Worm (Caenorhabditis elegans): Measurements from ENCODE around the gene F53A3.1.
A peak's percentile ranks its signal among the peaks of the same experiment; 100 is the strongest.

Gene F53A3.1

DNA sequence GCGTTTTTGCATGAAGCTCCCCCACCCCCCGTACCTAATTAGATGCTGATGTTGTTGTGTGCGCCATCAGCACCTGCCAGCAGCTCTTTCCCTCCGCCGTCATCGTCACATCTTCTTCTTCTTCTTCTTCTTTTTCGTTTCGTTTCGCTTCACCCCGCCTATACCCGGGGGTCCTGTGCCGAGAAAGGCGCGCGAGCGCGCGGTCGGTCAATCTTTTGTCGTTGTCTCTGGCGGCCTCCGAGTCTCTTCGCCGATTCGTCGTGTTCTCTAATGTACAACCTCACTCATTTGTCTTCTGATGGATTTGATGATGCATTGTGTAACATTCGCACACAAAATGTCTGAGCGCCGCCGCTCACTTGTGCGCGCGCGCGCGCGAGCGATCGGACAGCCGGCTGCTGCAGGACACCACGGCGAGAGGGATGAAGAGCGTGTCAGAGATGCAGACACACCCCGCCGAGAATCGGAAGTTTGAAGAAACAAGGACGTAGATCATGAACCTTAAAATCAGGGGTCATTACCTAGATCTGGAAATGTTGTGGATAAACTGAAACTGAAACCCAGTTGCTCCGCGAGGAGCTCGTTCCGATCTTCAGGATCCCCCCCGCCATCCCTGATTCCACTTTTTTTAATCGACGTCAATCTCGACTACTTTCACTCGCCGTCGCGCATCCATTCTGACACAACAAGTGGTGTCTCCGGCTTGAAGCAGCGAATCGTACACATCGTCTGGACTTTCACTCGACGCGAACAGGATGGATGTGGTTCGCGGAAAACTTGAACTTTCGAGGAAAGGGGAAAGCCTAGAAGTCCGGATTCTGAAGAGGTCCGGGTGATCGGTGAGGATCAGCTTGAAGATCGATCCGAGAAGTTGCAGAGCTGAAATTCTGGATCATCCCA, 19.8 kb downstream of the F53A3.1 start:
- peak; percentile 46 for TF ChIP-seq unc-62 (GFP tag; optimal IDR thresholded peaks at IDR 0.05)

DNA sequence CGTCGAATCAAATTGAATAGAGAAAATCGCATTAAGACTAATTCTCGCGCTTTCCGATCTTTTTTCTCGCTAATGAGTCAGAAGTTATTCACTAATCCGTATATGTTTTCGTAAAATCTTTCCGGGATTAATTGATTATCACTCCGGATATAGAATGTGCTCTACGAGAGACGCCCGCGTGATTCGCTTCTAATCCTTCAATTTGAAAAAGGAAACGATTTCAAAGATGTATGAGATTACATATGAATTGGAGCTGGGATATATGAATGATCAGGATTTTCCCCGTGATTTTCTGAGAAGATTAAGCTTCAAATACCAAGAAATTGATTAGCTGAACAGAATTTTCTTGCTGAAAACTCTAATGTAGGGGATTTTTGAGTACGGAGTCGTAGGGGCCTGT, 20.9 kb downstream of the F53A3.1 start:
- TF ChIP-seq unc-62 (GFP tag; optimal IDR thresholded peaks at IDR 0.05): no peak

DNA sequence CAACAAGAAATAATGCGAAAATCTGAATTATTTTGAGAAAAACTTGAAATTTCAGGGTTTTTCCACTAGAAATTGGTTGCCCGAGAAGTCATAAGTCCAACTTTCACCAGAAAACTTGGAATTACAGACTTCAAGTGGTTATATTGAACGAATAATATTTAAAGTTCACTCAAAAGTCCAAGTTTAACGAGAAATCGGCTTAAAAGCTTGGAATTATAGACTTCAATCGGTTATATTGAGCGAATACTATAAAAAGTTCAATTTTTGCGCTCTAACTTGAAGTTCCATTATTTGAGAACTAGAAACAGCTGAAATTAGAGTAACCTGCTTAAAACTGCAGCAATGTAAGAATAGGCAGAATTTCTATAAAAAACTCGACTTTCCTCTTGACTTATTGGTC, 21.4 kb downstream of the F53A3.1 start:
- TF ChIP-seq unc-62 (GFP tag; optimal IDR thresholded peaks at IDR 0.05): no peak

DNA sequence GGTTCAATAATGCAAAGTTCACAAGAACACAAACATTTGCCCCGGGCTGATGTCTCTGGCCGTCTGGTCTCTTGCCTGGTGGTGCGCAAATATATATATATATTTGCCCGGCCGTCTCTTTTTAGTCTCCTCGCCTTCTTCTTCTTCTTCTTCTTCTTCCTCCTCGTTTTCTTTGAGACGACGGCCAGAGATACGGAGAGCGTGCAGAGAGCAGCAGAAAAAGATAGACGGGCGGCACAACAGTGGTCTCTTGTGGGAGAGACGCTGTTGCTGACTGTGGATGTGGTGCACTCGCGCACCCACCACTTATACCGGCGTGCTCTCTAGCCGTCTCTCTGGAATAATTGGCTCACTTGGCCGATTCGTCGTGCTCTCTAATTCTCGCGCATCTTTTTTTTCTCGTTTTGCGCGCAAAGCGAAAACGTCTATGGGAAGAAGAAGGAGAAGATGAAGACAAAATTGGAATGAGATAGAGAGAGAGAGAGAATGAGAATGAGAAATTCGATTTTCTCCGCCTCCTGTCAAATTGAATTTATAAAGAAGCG, 22.2 kb downstream of the F53A3.1 start:
- TF ChIP-seq unc-62 (GFP tag; optimal IDR thresholded peaks at IDR 0.05): peak; percentile 16

DNA sequence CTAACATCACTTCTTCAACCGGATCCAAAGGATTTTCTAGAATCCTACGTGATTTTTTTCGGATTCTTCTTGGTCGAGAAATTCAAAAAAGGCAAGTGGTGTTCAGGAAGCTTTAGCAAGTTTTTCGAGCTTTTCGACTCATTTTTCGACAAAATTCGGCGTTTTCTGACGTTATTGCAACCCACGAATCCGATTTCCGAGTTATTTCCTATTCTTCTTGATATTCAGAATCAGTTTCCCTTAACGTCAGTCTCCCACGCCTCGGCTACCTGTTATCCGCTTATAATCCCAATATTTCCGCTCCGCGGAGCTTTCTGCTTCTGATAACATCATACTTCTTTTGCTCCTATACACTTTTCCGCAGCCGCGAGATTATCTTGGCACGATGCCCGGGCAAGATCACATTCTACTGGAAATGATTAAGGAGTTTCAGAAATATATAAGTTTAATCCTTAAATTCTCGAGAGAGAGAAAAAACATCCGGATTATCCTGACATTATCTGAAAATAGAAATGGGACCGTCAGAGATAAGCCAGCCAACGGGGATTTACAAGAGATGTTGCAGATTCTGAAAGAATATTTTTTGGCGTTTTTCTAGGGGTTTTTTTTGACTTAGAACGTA, 25.0 kb downstream of the F53A3.1 start:
- no peak for TF ChIP-seq unc-62 (GFP tag; optimal IDR thresholded peaks at IDR 0.05)

DNA sequence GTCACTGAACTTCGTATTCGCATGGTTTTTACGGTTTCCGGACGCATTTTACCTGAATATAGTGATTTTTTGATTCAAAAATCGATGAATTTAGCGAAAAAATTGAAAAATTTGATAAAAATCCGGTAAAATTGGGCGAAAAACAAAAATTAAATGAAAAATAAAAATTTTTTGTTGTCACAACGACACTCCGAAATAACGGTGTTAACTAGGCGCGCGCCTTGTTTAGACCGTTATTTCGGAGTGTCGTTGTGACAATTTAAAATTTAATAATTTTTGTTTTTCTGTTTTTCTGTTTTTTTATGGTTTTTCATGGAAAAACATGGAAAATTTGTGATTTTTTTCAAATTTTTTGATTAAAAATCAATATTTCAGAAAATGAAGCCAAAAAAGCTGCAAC, 37.8 kb downstream of the F53A3.1 start, which contains the start of the genes B0524.6 and pqn-41:
TSS of gene B0524.6 (minus strand) at position 52 of the 400 bp plus-strand sequence.
TSS of gene pqn-41 (plus strand) at position 370 of the 400 bp plus-strand sequence.
- TF ChIP-seq unc-62 (GFP tag; optimal IDR thresholded peaks at IDR 0.05): no peak

DNA sequence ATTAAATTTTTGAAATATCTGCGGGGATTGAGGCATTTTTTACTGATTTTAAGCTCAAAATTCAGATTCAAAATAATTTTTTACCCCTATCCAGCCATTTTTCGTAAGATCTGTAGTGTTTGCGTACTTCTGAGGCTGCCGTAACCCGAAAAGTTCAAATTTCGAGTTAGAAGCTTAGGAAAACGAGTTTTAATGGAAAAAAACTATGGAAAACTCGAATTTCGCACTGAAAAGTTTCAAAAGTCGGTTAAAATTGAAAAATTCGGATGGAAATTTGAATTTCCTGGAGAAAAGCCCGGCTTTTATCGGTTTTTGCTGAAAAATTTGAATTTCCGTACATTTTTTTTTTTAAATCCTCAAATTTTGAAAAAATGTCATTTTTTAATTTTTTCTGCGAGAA, 39.5 kb downstream of the F53A3.1 start:
- no peak for TF ChIP-seq unc-62 (GFP tag; optimal IDR thresholded peaks at IDR 0.05)

DNA sequence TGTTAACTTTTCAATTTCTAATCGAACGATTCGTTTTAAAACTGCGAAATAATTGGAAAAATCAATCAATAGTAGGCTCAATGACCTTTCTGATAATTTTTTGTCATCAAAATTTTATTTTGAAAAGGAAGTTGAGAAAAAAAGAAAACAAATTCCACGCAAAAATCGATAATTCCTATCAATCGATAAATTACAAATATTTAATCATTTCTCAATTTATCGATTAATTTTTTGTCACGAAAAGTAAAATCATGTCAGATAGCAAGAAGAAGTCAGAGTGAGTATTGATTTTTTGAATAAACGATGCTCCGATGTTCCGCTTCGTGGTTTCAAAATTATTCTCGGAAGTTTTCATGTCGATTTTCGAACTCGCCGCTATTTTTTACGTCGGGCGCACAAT, 49.6 kb downstream of the F53A3.1 start, which contains the start of the genes B0524.5 and B0524.2:
TSS of gene B0524.5 (minus strand) at position 40 of the 400 bp plus-strand sequence.
TSS of gene B0524.2 (plus strand) at position 207 of the 400 bp plus-strand sequence.
- TF ChIP-seq unc-62 (GFP tag; optimal IDR thresholded peaks at IDR 0.05): no peak

DNA sequence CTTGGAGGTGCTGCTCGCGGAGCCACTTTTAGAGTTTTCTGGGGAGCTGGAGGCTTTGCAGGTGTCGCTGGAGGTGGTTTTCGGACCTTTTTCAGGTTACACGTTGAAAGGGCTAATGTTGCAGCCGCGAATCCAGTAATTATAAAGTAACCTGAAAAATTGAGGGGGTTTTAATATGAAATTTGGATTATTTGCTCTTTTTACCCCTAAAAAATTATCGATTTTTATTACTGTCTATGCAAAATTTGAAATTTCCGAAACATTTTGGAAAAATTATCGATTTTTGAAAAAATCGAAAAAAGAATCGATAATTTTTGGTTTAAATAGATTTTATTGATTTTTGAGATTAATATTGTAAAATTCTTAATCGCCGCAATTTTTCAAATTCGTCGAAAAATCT, 50.0 kb downstream of the F53A3.1 start:
- no peak for TF ChIP-seq unc-62 (GFP tag; optimal IDR thresholded peaks at IDR 0.05)
